Worm (Caenorhabditis elegans): ENCODE data around the gene irg-2.
A peak's percentile ranks its signal among the peaks of the same experiment; 100 is the strongest.

The irg-2 gene

ce11 chrV:4018591-4018990 lies 23.4 kb upstream of the irg-2 start:
- no peak for TF ChIP-seq mep-1 (tag; optimal IDR thresholded peaks at IDR 0.05)
- no peak for TF ChIP-seq nhr-12 (tag; optimal IDR thresholded peaks at IDR 0.05)
- no peak for TF ChIP-seq mab-5 (tag; optimal IDR thresholded peaks at IDR 0.05)
- no peak for TF ChIP-seq unc-39 (tag; optimal IDR thresholded peaks at IDR 0.05)
- no peak for TF ChIP-seq tbx-8 (GFP tag; optimal IDR thresholded peaks at IDR 0.05)
- TF ChIP-seq bed-3 (GFP tag; optimal IDR thresholded peaks at IDR 0.05), result no peak

- no peak for TF ChIP-seq ceh-39 (tag; optimal IDR thresholded peaks at IDR 0.05)
- peak; percentile 65 for TF ChIP-seq zip-8 (tag; optimal IDR thresholded peaks at IDR 0.05)
Measured at ce11 chrV:4019188-4019587, 22.8 kb upstream of the irg-2 start, which contains the start of gene K09D9.3. TSS of gene K09D9.3 (plus strand) at chrV:4019488.

- no peak for TF ChIP-seq M03D4.4 (tag; optimal IDR thresholded peaks at IDR 0.05)
- no peak for TF ChIP-seq mls-2 (tag; optimal IDR thresholded peaks at IDR 0.05)
Measured at ce11 chrV:4021776-4022175, 20.2 kb upstream of the irg-2 start, which contains the start of gene K09D9.14. TSS of gene K09D9.14 (minus strand) at chrV:4021876.

- no peak for TF ChIP-seq pha-4 (tag; optimal IDR thresholded peaks at IDR 0.05)
- TF ChIP-seq elt-3 (tag; optimal IDR thresholded peaks at IDR 0.05), result no peak
- no peak for TF ChIP-seq elt-1 (tag; optimal IDR thresholded peaks at IDR 0.05; ENCODE audit: borderline replicate concordance, insufficient read depth)
- TF ChIP-seq sptf-1 (tag; optimal IDR thresholded peaks at IDR 0.05), result no peak
- no peak for TF ChIP-seq unc-39 (tag; optimal IDR thresholded peaks at IDR 0.05)
- no peak for TF ChIP-seq nhr-12 (tag; optimal IDR thresholded peaks at IDR 0.05)
- no peak for TF ChIP-seq nhr-28 (tag; optimal IDR thresholded peaks at IDR 0.05)
- no peak for TF ChIP-seq bed-3 (GFP tag; optimal IDR thresholded peaks at IDR 0.05)
- TF ChIP-seq M03D4.4 (tag; optimal IDR thresholded peaks at IDR 0.05), result no peak
- TF ChIP-seq blmp-1 (tag; optimal IDR thresholded peaks at IDR 0.05), result no peak
Measured at ce11 chrV:4022309-4022708, 19.7 kb upstream of the irg-2 start, which contains the start of gene cyp-35A3. TSS of gene cyp-35A3 (plus strand) at chrV:4022609.

- TF ChIP-seq nhr-237 (tag; optimal IDR thresholded peaks at IDR 0.05) (no peak), unc-39 (tag; optimal IDR thresholded peaks at IDR 0.05) (no peak), pha-4 (tag; optimal IDR thresholded peaks at IDR 0.05) (no peak), ceh-43 (GFP tag; optimal IDR thresholded peaks at IDR 0.05) (no peak), nhr-28 (tag; optimal IDR thresholded peaks at IDR 0.05) (no peak), ceh-39 (tag; optimal IDR thresholded peaks at IDR 0.05) (no peak), snpc-4 (tag; optimal IDR thresholded peaks at IDR 0.05) (no peak), drap-1 (GFP tag; optimal IDR thresholded peaks at IDR 0.05) (no peak), mep-1 (tag; optimal IDR thresholded peaks at IDR 0.05) (no peak), unc-62 (GFP tag; optimal IDR thresholded peaks at IDR 0.05) (no peak), M03D4.4 (tag; optimal IDR thresholded peaks at IDR 0.05) (no peak), lin-32 (GFP tag; optimal IDR thresholded peaks at IDR 0.05) (no peak), elt-3 (tag; optimal IDR thresholded peaks at IDR 0.05) (no peak), nhr-2 (tag; optimal IDR thresholded peaks at IDR 0.05) (no peak)
Measured at ce11 chrV:4024777-4025176, 17.2 kb upstream of the irg-2 start, which contains the start of gene K09D9.1. TSS of gene K09D9.1 (plus strand) at chrV:4025047.

ce11 chrV:4029627-4030026 lies 12.4 kb upstream of the irg-2 start:
- TF ChIP-seq mep-1 (tag; optimal IDR thresholded peaks at IDR 0.05) (no peak), nhr-2 (tag; optimal IDR thresholded peaks at IDR 0.05) (no peak), lin-13 (tag; optimal IDR thresholded peaks at IDR 0.05) (no peak), nhr-237 (tag; optimal IDR thresholded peaks at IDR 0.05) (no peak), ceh-43 (GFP tag; optimal IDR thresholded peaks at IDR 0.05) (no peak), lsy-2 (tag; optimal IDR thresholded peaks at IDR 0.05) (no peak), snpc-4 (tag; optimal IDR thresholded peaks at IDR 0.05) (no peak), lin-32 (GFP tag; optimal IDR thresholded peaks at IDR 0.05) (no peak), cnd-1 (tag; optimal IDR thresholded peaks at IDR 0.05) (no peak), blmp-1 (tag; optimal IDR thresholded peaks at IDR 0.05) (no peak), drap-1 (GFP tag; optimal IDR thresholded peaks at IDR 0.05) (no peak), nhr-28 (tag; optimal IDR thresholded peaks at IDR 0.05) (no peak), unc-120 (tag; optimal IDR thresholded peaks at IDR 0.05; ENCODE audit: poor library complexity, severe bottlenecking) (no peak)

- TF ChIP-seq mab-5 (tag; optimal IDR thresholded peaks at IDR 0.05), result no peak
- no peak for TF ChIP-seq snpc-4 (tag; optimal IDR thresholded peaks at IDR 0.05)
- no peak for TF ChIP-seq bed-3 (GFP tag; optimal IDR thresholded peaks at IDR 0.05)
Measured at ce11 chrV:4031319-4031718, 10.7 kb upstream of the irg-2 start, which contains the start of gene cyp-35A4. TSS of gene cyp-35A4 (plus strand) at chrV:4031619.
